Fruit fly (Drosophila melanogaster) whole organism, embryonic: ENCODE data around the gene mfr.
A peak's percentile ranks its signal among the peaks of the same experiment; 100 is the strongest.

Experiments used
- Awh ChIP-seq: fragments of 200-800 bp; sonication (Bioruptor generic); IDR thresholded peaks from 2 replicates; pipeline ENCODE4, ENCODE4 v1.3.6; 2022; ENCODE audit warnings: missing biosample characterization, missing genetic modification characterization
- Bteb2 ChIP-seq: fragments of 200-800 bp; sonication (Bioruptor generic); optimal IDR thresholded peaks from 2 replicates; lab custom pipeline; 2016; ENCODE audit warnings: missing biosample characterization, missing genetic modification characterization
- CG10565 ChIP-seq: fragments of 200-800 bp; sonication (Bioruptor generic); optimal IDR thresholded peaks from 3 replicates; lab custom pipeline; 2016; ENCODE audit warnings: missing biosample characterization, mild to moderate bottlenecking, missing genetic modification characterization
- CG10979 ChIP-seq: fragments of 200-800 bp; sonication (Bioruptor generic); optimal IDR thresholded peaks from 2 replicates; lab custom pipeline; 2018; ENCODE audit warnings: missing biosample characterization, mild to moderate bottlenecking, missing genetic modification characterization, moderate library complexity
- CG11093 ChIP-seq: fragments of 200-800 bp; sonication (Bioruptor generic); IDR thresholded peaks from 3 replicates; pipeline ENCODE4 v1.3.6; 2022; ENCODE audit warnings: missing biosample characterization, missing genetic modification characterization
- CG11504 ChIP-seq: fragments of 200-800 bp; sonication (Bioruptor generic); optimal IDR thresholded peaks from 3 replicates; lab custom pipeline; 2019; ENCODE audit warnings: missing biosample characterization, mild to moderate bottlenecking, missing genetic modification characterization, moderate library complexity
- CG12299 ChIP-seq: fragments of 200-800 bp; sonication (Bioruptor generic); optimal IDR thresholded peaks from 2 replicates; lab custom pipeline; 2018; ENCODE audit warnings: missing biosample characterization, mild to moderate bottlenecking, missing genetic modification characterization
- CG12391 ChIP-seq: fragments of 200-800 bp; sonication (Bioruptor generic); optimal IDR thresholded peaks from 3 replicates; lab custom pipeline; 2018; ENCODE audit warnings: missing biosample characterization, mild to moderate bottlenecking, missing genetic modification characterization, moderate library complexity
- CG13894 ChIP-seq: fragments of 200-800 bp; sonication (Bioruptor generic); optimal IDR thresholded peaks from 3 replicates; lab custom pipeline; 2018; ENCODE audit warnings: missing biosample characterization, mild to moderate bottlenecking, missing genetic modification characterization, moderate library complexity
- CG15011 ChIP-seq: fragments of 200-800 bp; sonication (Bioruptor generic); optimal IDR thresholded peaks from 3 replicates; lab custom pipeline; 2018; ENCODE audit warnings: missing biosample characterization, mild to moderate bottlenecking, missing genetic modification characterization
- CG15514 ChIP-seq: fragments of 200-800 bp; sonication (Bioruptor generic); optimal IDR thresholded peaks from 3 replicates; lab custom pipeline; 2017; ENCODE audit warnings: missing biosample characterization, missing genetic modification characterization, mild to moderate bottlenecking, moderate library complexity, missing genetic modification reagents
- CG1602 ChIP-seq: fragments of 200-800 bp; sonication (Bioruptor generic); optimal IDR thresholded peaks from 3 replicates; lab custom pipeline; 2016; ENCODE audit warnings: missing biosample characterization, missing genetic modification characterization
- CG18262 ChIP-seq: fragments of 200-800 bp; optimal IDR thresholded peaks from 3 replicates; lab custom pipeline; 2019; ENCODE audit warnings: missing biosample characterization, mild to moderate bottlenecking, missing genetic modification characterization, moderate library complexity
- CG2116 ChIP-seq: fragments of 200-800 bp; sonication (Bioruptor generic); optimal IDR thresholded peaks from 3 replicates; lab custom pipeline; 2018; ENCODE audit warnings: missing biosample characterization, mild to moderate bottlenecking, missing genetic modification characterization
- CG2712 ChIP-seq: fragments of 200-800 bp; optimal IDR thresholded peaks from 3 replicates; lab custom pipeline; 2019; ENCODE audit warnings: missing biosample characterization, mild to moderate bottlenecking, missing genetic modification characterization, moderate library complexity
- CG31388 ChIP-seq: fragments of 200-800 bp; sonication (Bioruptor generic); optimal IDR thresholded peaks from 2 replicates; lab custom pipeline; 2016; ENCODE audit warnings: missing biosample characterization, missing genetic modification characterization
- CG3407 ChIP-seq: fragments of 200-800 bp; sonication (Bioruptor generic); optimal IDR thresholded peaks from 2 replicates; lab custom pipeline; 2018; ENCODE audit warnings: missing biosample characterization, mild to moderate bottlenecking, missing genetic modification characterization
- CG4282 ChIP-seq: fragments of 200-800 bp; sonication (Bioruptor generic); optimal IDR thresholded peaks from 2 replicates; lab custom pipeline; 2016; ENCODE audit warnings: missing biosample characterization, missing genetic modification characterization
- CG6689 ChIP-seq: fragments of 200-800 bp; sonication (Bioruptor generic); IDR thresholded peaks from 2 replicates; pipeline ENCODE4 v1.3.6; 2022; ENCODE audit warnings: missing biosample characterization, missing genetic modification characterization
- CG9876 ChIP-seq: fragments of 200-800 bp; sonication (Bioruptor generic); optimal IDR thresholded peaks from 2 replicates; lab custom pipeline; 2016; ENCODE audit warnings: missing biosample characterization, missing genetic modification characterization
- CoRest ChIP-seq: fragments of 200-800 bp; sonication (Bioruptor generic); optimal IDR thresholded peaks from 3 replicates; lab custom pipeline; 2018; ENCODE audit warnings: missing biosample characterization, mild to moderate bottlenecking, missing genetic modification characterization, moderate library complexity
- D19A ChIP-seq: fragments of 200-800 bp; optimal IDR thresholded peaks from 3 replicates; lab custom pipeline; 2019; ENCODE audit warnings: missing biosample characterization, mild to moderate bottlenecking, missing genetic modification characterization, moderate library complexity
- D19B ChIP-seq: fragments of 200-800 bp; sonication (Bioruptor generic); optimal IDR thresholded peaks from 2 replicates; lab custom pipeline; 2017; ENCODE audit warnings: missing biosample characterization, mild to moderate bottlenecking, missing genetic modification characterization
- Fer3 ChIP-seq: fragments of 200-800 bp; sonication (Bioruptor generic); optimal IDR thresholded peaks from 2 replicates; lab custom pipeline; 2018; ENCODE audit warnings: missing biosample characterization, mild to moderate bottlenecking, missing genetic modification characterization, moderate library complexity
- HmgD ChIP-seq: fragments of 200-800 bp; sonication (Bioruptor generic); optimal IDR thresholded peaks from 3 replicates; lab custom pipeline; 2016; ENCODE audit warnings: missing biosample characterization, missing genetic modification characterization
- Hmr ChIP-seq: fragments of 200-800 bp; sonication (Bioruptor generic); optimal IDR thresholded peaks from 3 replicates; lab custom pipeline; 2017; ENCODE audit warnings: mild to moderate bottlenecking, missing biosample characterization, missing genetic modification reagents, missing genetic modification characterization
- Med ChIP-seq: fragments of 200-800 bp; sonication (Bioruptor generic); peaks from one replicate; lab custom pipeline; 2016; ENCODE audit warnings: missing biosample characterization, missing genetic modification characterization, mild to moderate bottlenecking, inconsistent platforms, moderate library complexity
- NFAT ChIP-seq: fragments of 200-800 bp; sonication (Bioruptor generic); IDR thresholded peaks from 2 replicates; pipeline ENCODE4 v1.3.6; 2022; ENCODE audit warnings: missing biosample characterization, missing genetic modification characterization
- Oli ChIP-seq: fragments of 200-800 bp; sonication (Bioruptor generic); optimal IDR thresholded peaks from 2 replicates; lab custom pipeline; 2018; ENCODE audit warnings: missing biosample characterization, mild to moderate bottlenecking, missing genetic modification characterization, moderate library complexity
- Ptx1 ChIP-seq: fragments of 200-800 bp; sonication (Bioruptor generic); IDR thresholded peaks from 2 replicates; pipeline ENCODE4 v1.3.6; 2022; ENCODE audit warnings: missing biosample characterization, missing genetic modification characterization
- abd-A ChIP-seq: fragments of 200-800 bp; sonication (Bioruptor generic); optimal IDR thresholded peaks from 3 replicates; lab custom pipeline; 2019; ENCODE audit warnings: missing biosample characterization, mild to moderate bottlenecking, missing genetic modification characterization, moderate library complexity
- bbx ChIP-seq: fragments of 200-800 bp; sonication (Bioruptor generic); IDR thresholded peaks from 2 replicates; pipeline ENCODE4 v1.3.6; 2022; ENCODE audit warnings: missing biosample characterization, missing genetic modification characterization; ENCODE audit not compliant: partially characterized antibody
- bsh ChIP-seq, 2 experiments: fragments of 200-800 bp; sonication (Bioruptor generic); optimal IDR thresholded peaks; 2 replicates each; lab custom pipeline; 2017 to 2018; ENCODE audit warnings: mild to moderate bottlenecking in 2 of 2, missing biosample characterization in 2 of 2, missing genetic modification characterization in 2 of 2, moderate library complexity in 1 of 2
- chinmo ChIP-seq: fragments of 200-800 bp; sonication (Bioruptor generic); IDR thresholded peaks from 4 replicates; pipeline ENCODE4 v1.3.6; 2022; ENCODE audit warnings: missing biosample characterization, missing genetic modification characterization; ENCODE audit not compliant: partially characterized antibody
- chn ChIP-seq: fragments of 200-800 bp; sonication (Bioruptor generic); optimal IDR thresholded peaks from 2 replicates; lab custom pipeline; 2016; ENCODE audit warnings: missing biosample characterization, missing genetic modification characterization
- croc ChIP-seq: fragments of 200-800 bp; sonication (Bioruptor generic); conservative IDR thresholded peaks from 3 replicates; pipeline ENCODE4 v1.3.6; 2022; ENCODE audit warnings: missing biosample characterization, missing genetic modification characterization
- dan ChIP-seq: fragments of 200-800 bp; sonication (Bioruptor generic); IDR thresholded peaks from 2 replicates; pipeline ENCODE4 v1.3.6; 2022; ENCODE audit warnings: missing biosample characterization, missing genetic modification characterization
- eve ChIP-seq, 2 experiments: fragments of >200 bp; optimal IDR thresholded peaks; 2 replicates each; lab custom pipeline; 2017; ENCODE audit warnings: missing biosample characterization in 2 of 2, missing genetic modification characterization in 2 of 2
- otp ChIP-seq: fragments of 200-800 bp; sonication (Bioruptor generic); IDR thresholded peaks from 3 replicates; pipeline ENCODE4, ENCODE4 v1.3.6; 2022; ENCODE audit warnings: missing biosample characterization, missing genetic modification characterization
- peb ChIP-seq: fragments of 200-800 bp; sonication (Bioruptor generic); IDR thresholded peaks from 2 replicates; pipeline ENCODE4 v1.3.6; 2022; ENCODE audit warnings: missing biosample characterization, missing genetic modification characterization
- phol ChIP-seq: fragments of 200-800 bp; sonication (Bioruptor generic); optimal IDR thresholded peaks from 3 replicates; lab custom pipeline; 2018; ENCODE audit warnings: missing biosample characterization, mild to moderate bottlenecking, missing genetic modification characterization, moderate library complexity
- prd ChIP-seq, 3 experiments: fragments of >200 bp in 2 of 3; fragments of 200-800 bp in 1 of 3; sonication (Bioruptor generic) in 1 of 3; optimal IDR thresholded peaks in 2 of 3; IDR thresholded peaks in 1 of 3; 2 replicates in 2 of 3; 3 replicates in 1 of 3; pipeline versions ENCODE4 v1.3.6 to Lab custom; 2017 to 2022; ENCODE audit warnings: missing biosample characterization in 1 of 3, missing genetic modification characterization in 1 of 3
- pros ChIP-seq: fragments of 200-800 bp; sonication (Bioruptor generic); optimal IDR thresholded peaks from 3 replicates; lab custom pipeline; 2019; ENCODE audit warnings: missing biosample characterization, mild to moderate bottlenecking, missing genetic modification characterization, moderate library complexity
- sd ChIP-seq: fragments of 200-800 bp; sonication (Bioruptor generic); optimal IDR thresholded peaks from 3 replicates; lab custom pipeline; 2018; ENCODE audit warnings: missing biosample characterization, mild to moderate bottlenecking, missing genetic modification characterization, moderate library complexity
- seq ChIP-seq: fragments of 200-800 bp; sonication (Bioruptor generic); IDR thresholded peaks from 2 replicates; pipeline ENCODE4 v1.3.6; 2022; ENCODE audit warnings: missing biosample characterization, missing genetic modification characterization
- sqz ChIP-seq: fragments of 200-800 bp; sonication (Bioruptor generic); optimal IDR thresholded peaks from 3 replicates; lab custom pipeline; 2018; ENCODE audit warnings: missing biosample characterization, mild to moderate bottlenecking, missing genetic modification characterization
- tll ChIP-seq, 2 experiments: fragments of 200-800 bp in 1 of 2; fragments of >200 bp in 1 of 2; sonication (Bioruptor generic) in 1 of 2; optimal IDR thresholded peaks; 2 replicates each; lab custom pipeline; 2017 to 2019; ENCODE audit warnings: missing biosample characterization in 2 of 2, missing genetic modification characterization in 2 of 2, mild to moderate bottlenecking in 1 of 2, moderate library complexity in 1 of 2
- trem ChIP-seq: fragments of 200-800 bp; optimal IDR thresholded peaks from 3 replicates; lab custom pipeline; 2019; ENCODE audit warnings: missing biosample characterization, mild to moderate bottlenecking, missing genetic modification characterization, moderate library complexity
- ttk ChIP-seq: fragments of 200-800 bp; sonication (Bioruptor generic); IDR thresholded peaks from 2 replicates; pipeline ENCODE4 v2.1.2; 2022; ENCODE audit warnings: missing biosample characterization, missing genetic modification characterization
- vvl ChIP-seq: fragments of 200-800 bp; sonication (Bioruptor generic); IDR thresholded peaks from 2 replicates; pipeline ENCODE4 v1.3.6; 2022; ENCODE audit warnings: missing biosample characterization, missing genetic modification characterization

mfr gene

DNA sequence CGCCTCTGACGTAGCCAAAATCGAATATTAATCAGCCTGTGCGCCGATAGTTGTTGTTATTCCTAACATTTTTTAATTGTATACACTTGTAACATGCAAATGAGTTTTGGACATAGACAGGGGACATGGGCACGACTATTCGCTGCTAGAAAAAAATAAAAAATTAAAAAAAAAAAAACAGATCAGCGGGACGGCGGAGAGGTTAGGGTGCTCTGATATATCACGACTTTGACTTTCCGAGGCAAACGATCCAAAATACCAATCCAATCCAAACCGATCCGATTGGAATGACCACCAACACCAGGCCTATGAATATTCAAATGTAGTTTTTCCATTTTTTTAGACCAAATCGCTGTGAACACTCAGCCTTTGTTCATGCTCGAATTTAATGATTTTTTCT lies 51.7 kb downstream of the mfr start:
- TF ChIP-seq CG13894 (tag; lab: Kevin White, UChicago) (peak; percentile 83), CG15011 (no peak), bbx (no peak), abd-A (tag; lab: Kevin White, UChicago) (peak; percentile 39), CG6689 (no peak), Fer3 (tag; lab: Kevin White, UChicago) (no peak), CG9876 (GFP tag; lab: Kevin White, UChicago) (no peak), Med (peak; percentile 44), Awh (GFP tag; lab: Robert Waterston, UW) (0 out of 2 replicates have a peak, but pooled peaks have one; percentile 18), vvl (GFP tag; lab: Robert Waterston, UW) (peak; percentile 86), chinmo (GFP tag; lab: Robert Waterston, UW) (0 out of 4 replicates have a peak, but pooled peaks have one; percentile 4), sqz (peak; percentile 62), CG11093 (GFP tag; lab: Robert Waterston, UW) (no peak)

DNA sequence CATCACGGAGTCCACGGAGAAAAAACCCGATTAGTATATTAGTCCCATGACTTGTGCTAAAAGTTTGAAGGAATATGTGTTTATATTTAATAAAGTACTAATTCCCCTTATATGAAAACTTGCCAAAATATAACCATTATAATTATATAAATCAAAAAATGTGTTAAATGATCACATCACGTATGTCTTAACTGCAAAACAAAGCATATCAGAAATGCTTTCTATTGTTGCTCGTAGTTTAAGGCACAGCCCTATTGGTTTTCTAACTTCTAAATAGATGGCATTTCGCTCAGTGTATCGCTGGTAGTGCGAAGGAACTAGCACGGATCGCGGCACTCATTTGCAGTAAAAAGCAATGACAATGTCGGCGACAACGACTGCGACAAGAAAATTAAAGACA lies 52.5 kb downstream of the mfr start:
- peak; percentile 1 for TF ChIP-seq CoRest (tag; lab: Kevin White, UChicago)
- TF ChIP-seq CG10979 (tag; lab: Kevin White, UChicago), result peak; percentile 17
- TF ChIP-seq D19A, result no peak
- no peak for TF ChIP-seq dan (GFP tag; lab: Robert Waterston, UW)
- TF ChIP-seq Med, result peak; percentile 34
- TF ChIP-seq D19B (GFP tag; lab: Kevin White, UChicago), result no peak
- TF ChIP-seq CG3407 (GFP tag; lab: Kevin White, UChicago), result no peak
- no peak for TF ChIP-seq seq (GFP tag; lab: Robert Waterston, UW)
- TF ChIP-seq HmgD (GFP tag; lab: Kevin White, UChicago), result no peak
- TF ChIP-seq CG10565 (GFP tag; lab: Kevin White, UChicago), result no peak
- no peak for TF ChIP-seq CG4282 (GFP tag; lab: Kevin White, UChicago)
- TF ChIP-seq trem (tag; lab: Kevin White, UChicago), result no peak
- no peak for TF ChIP-seq sd (tag; lab: Kevin White, UChicago)
- TF ChIP-seq CG12391 (tag; lab: Kevin White, UChicago), result no peak
- no peak for TF ChIP-seq CG12299 (tag; lab: Kevin White, UChicago)
- no peak for TF ChIP-seq croc
- TF ChIP-seq peb (GFP tag; lab: Robert Waterston, UW), result no peak
- TF ChIP-seq CG2712 (tag; lab: Kevin White, UChicago), result peak; percentile 10
- TF ChIP-seq CG11504 (tag; lab: Kevin White, UChicago), result peak; percentile 7
- TF ChIP-seq tll (GFP tag; optimal IDR thresholded peaks at IDR 0.05; lab: Kevin White, UChicago), result no peak
- TF ChIP-seq Oli (tag; lab: Kevin White, UChicago), result no peak
- no peak for TF ChIP-seq chn (GFP tag; lab: Kevin White, UChicago)
- no peak for TF ChIP-seq CG31388 (GFP tag; lab: Kevin White, UChicago)
- no peak for TF ChIP-seq CG2116
- TF ChIP-seq CG18262 (tag; lab: Kevin White, UChicago), result peak; percentile 12
- TF ChIP-seq prd (optimal IDR thresholded peaks at IDR 0.05; lab: Kevin White, UChicago), result no peak
- no peak for TF ChIP-seq prd (GFP tag; IDR thresholded peaks at IDR 0.05; lab: Robert Waterston, UW)
- TF ChIP-seq CG15514 (GFP tag; lab: Kevin White, UChicago), result no peak
- no peak for TF ChIP-seq ttk (GFP tag; lab: Robert Waterston, UW)
- peak in 1 of 2 experiments; percentile 10 for TF ChIP-seq bsh (GFP tag; optimal IDR thresholded peaks at IDR 0.05; lab: Kevin White, UChicago)
- peak; percentile 16 for TF ChIP-seq phol (tag; lab: Kevin White, UChicago)
- no peak for TF ChIP-seq CG1602 (GFP tag; lab: Kevin White, UChicago)
- TF ChIP-seq Bteb2 (GFP tag; lab: Kevin White, UChicago), result no peak
- TF ChIP-seq pros (GFP tag; lab: Kevin White, UChicago), result no peak
- TF ChIP-seq NFAT, result no peak
- TF ChIP-seq Ptx1 (GFP tag; lab: Robert Waterston, UW), result no peak
- no peak for TF ChIP-seq otp (GFP tag; lab: Robert Waterston, UW)
- TF ChIP-seq Hmr (GFP tag; lab: Kevin White, UChicago), result no peak
- no peak for TF ChIP-seq eve (GFP tag; optimal IDR thresholded peaks at IDR 0.05; lab: Kevin White, UChicago)
